Worm (Caenorhabditis elegans): ENCODE data around the gene hipr-1.

ce11 chrIII:8718592-8718991 is 1.4 kb upstream of the hipr-1 start:
- TF ChIP-seq aly-2 (tag; optimal IDR thresholded peaks at IDR 0.05) (no peak), lsy-2 (tag; optimal IDR thresholded peaks at IDR 0.05) (no peak), egl-27 (tag; optimal IDR thresholded peaks at IDR 0.05) (no peak), R02D3.7 (tag; optimal IDR thresholded peaks at IDR 0.05) (no peak), nhr-6 (tag; optimal IDR thresholded peaks at IDR 0.05) (no peak)
